Worm (Caenorhabditis elegans) whole organism, mixed stage, embryonic: Measurements from ENCODE around the gene C27B7.9.
A peak's percentile ranks its signal among the peaks of the same experiment; 100 is the strongest.

ENCODE experiments used
- M03D4.4 ChIP-seq: sonication (generic microtip); optimal IDR thresholded peaks from 2 replicates; lab custom pipeline; 2017; ENCODE audit warnings: mild to moderate bottlenecking, missing genetic modification characterization, missing compliant biosample characterization
- bed-3 ChIP-seq: fragments of 200-800 bp; sonication (Bioruptor generic); optimal IDR thresholded peaks from 3 replicates; lab custom pipeline; 2018; ENCODE audit warnings: mild to moderate bottlenecking, missing genetic modification characterization, moderate library complexity, missing compliant biosample characterization
- blmp-1 ChIP-seq: fragments of 150-350 bp; optimal IDR thresholded peaks from 2 replicates; lab custom pipeline; 2014; ENCODE audit warnings: missing biosample characterization, missing genetic modification characterization
- ceh-39 ChIP-seq: fragments of 150-350 bp; optimal IDR thresholded peaks from 2 replicates; lab custom pipeline; 2014; ENCODE audit warnings: missing biosample characterization, missing genetic modification characterization
- ceh-43 ChIP-seq: fragments of 200-800 bp; sonication (Bioruptor generic); optimal IDR thresholded peaks from 2 replicates; lab custom pipeline; 2018; ENCODE audit warnings: mild to moderate bottlenecking, missing genetic modification characterization, moderate library complexity, missing compliant biosample characterization
- ceh-83 ChIP-seq: fragments of 200-800 bp; sonication (Bioruptor generic); optimal IDR thresholded peaks from 2 replicates; lab custom pipeline; 2018; ENCODE audit warnings: mild to moderate bottlenecking, missing genetic modification characterization, missing compliant biosample characterization
- ces-1 ChIP-seq: fragments of 150-350 bp; optimal IDR thresholded peaks from 2 replicates; lab custom pipeline; 2014; ENCODE audit warnings: missing biosample characterization, missing genetic modification reagents, missing genetic modification characterization
- cnd-1 ChIP-seq: fragments of 200-800 bp; sonication (Bioruptor generic); optimal IDR thresholded peaks from 2 replicates; lab custom pipeline; 2018; ENCODE audit warnings: mild to moderate bottlenecking, missing genetic modification characterization, missing compliant biosample characterization
- drap-1 ChIP-seq: fragments of 200-800 bp; sonication (Bioruptor generic); optimal IDR thresholded peaks from 3 replicates; lab custom pipeline; 2018; ENCODE audit warnings: mild to moderate bottlenecking, missing genetic modification characterization, missing compliant biosample characterization
- elt-1 ChIP-seq: sonication (generic microtip); optimal IDR thresholded peaks from 2 replicates; lab custom pipeline; 2017; ENCODE audit warnings: missing genetic modification characterization, mild to moderate bottlenecking, missing compliant biosample characterization, antibody characterized with exemption, moderate library complexity, borderline replicate concordance; ENCODE audit not compliant: insufficient read depth
- elt-3 ChIP-seq: fragments of 150-350 bp; optimal IDR thresholded peaks from 2 replicates; lab custom pipeline; 2014; ENCODE audit warnings: missing biosample characterization, missing genetic modification characterization
- ham-2 ChIP-seq: fragments of 200-800 bp; sonication (Bioruptor generic); optimal IDR thresholded peaks from 2 replicates; lab custom pipeline; 2018; ENCODE audit warnings: mild to moderate bottlenecking, missing genetic modification characterization, missing compliant biosample characterization
- hlh-1 ChIP-seq: fragments of 150-350 bp; optimal IDR thresholded peaks from 2 replicates; lab custom pipeline; 2014; ENCODE audit warnings: missing biosample characterization, missing genetic modification reagents, missing genetic modification characterization
- lin-13 ChIP-seq: fragments of 150-350 bp; optimal IDR thresholded peaks from 2 replicates; lab custom pipeline; 2014; ENCODE audit warnings: missing biosample characterization, missing genetic modification characterization
- lin-32 ChIP-seq: fragments of 200-800 bp; sonication (Bioruptor generic); optimal IDR thresholded peaks from 2 replicates; lab custom pipeline; 2018; ENCODE audit warnings: mild to moderate bottlenecking, missing genetic modification characterization, missing compliant biosample characterization
- lsy-2 ChIP-seq: fragments of 150-350 bp; optimal IDR thresholded peaks from 2 replicates; lab custom pipeline; 2014; ENCODE audit warnings: missing biosample characterization, missing genetic modification characterization
- mab-5 ChIP-seq: fragments of 150-350 bp; optimal IDR thresholded peaks from 2 replicates; lab custom pipeline; 2014; ENCODE audit warnings: missing biosample characterization, missing genetic modification characterization
- mep-1 ChIP-seq: fragments of 150-350 bp; optimal IDR thresholded peaks from 2 replicates; lab custom pipeline; 2017; ENCODE audit warnings: missing biosample characterization, missing genetic modification reagents, missing genetic modification characterization, inconsistent platforms
- mls-2 ChIP-seq: sonication (generic microtip); optimal IDR thresholded peaks from 2 replicates; lab custom pipeline; 2016; ENCODE audit warnings: mild to moderate bottlenecking, missing genetic modification characterization, moderate library complexity, missing compliant biosample characterization
- nhr-12 ChIP-seq: fragments of 150-350 bp; optimal IDR thresholded peaks from 2 replicates; lab custom pipeline; 2014; ENCODE audit warnings: missing biosample characterization, missing genetic modification characterization
- nhr-2 ChIP-seq: fragments of 150-350 bp; optimal IDR thresholded peaks from 2 replicates; lab custom pipeline; 2014; ENCODE audit warnings: missing biosample characterization, missing genetic modification characterization
- nhr-237 ChIP-seq: fragments of 150-350 bp; optimal IDR thresholded peaks from 2 replicates; lab custom pipeline; 2014; ENCODE audit warnings: missing biosample characterization, missing genetic modification characterization
- nhr-28 ChIP-seq: fragments of 150-350 bp; optimal IDR thresholded peaks from 2 replicates; lab custom pipeline; 2014; ENCODE audit warnings: missing biosample characterization, missing genetic modification characterization
- nhr-76 ChIP-seq: sonication (generic microtip); optimal IDR thresholded peaks from 2 replicates; lab custom pipeline; 2017; ENCODE audit warnings: missing biosample characterization, missing genetic modification characterization
- pha-4 ChIP-seq: fragments of 150-350 bp; optimal IDR thresholded peaks from 2 replicates; lab custom pipeline; 2018; ENCODE audit warnings: missing biosample characterization, missing genetic modification reagents, missing genetic modification characterization
- sem-2 ChIP-seq: fragments of 200-800 bp; sonication (Bioruptor generic); optimal IDR thresholded peaks from 2 replicates; lab custom pipeline; 2018; ENCODE audit warnings: mild to moderate bottlenecking, missing genetic modification characterization, missing compliant biosample characterization
- snpc-4 ChIP-seq: fragments of 150-350 bp; optimal IDR thresholded peaks from 2 replicates; lab custom pipeline; 2014; ENCODE audit warnings: missing biosample characterization, missing genetic modification characterization
- sptf-1 ChIP-seq: sonication (generic microtip); optimal IDR thresholded peaks from 2 replicates; lab custom pipeline; 2017; ENCODE audit warnings: mild to moderate bottlenecking, missing genetic modification characterization, moderate library complexity, missing compliant biosample characterization
- tbx-8 ChIP-seq: fragments of 200-800 bp; sonication (Bioruptor generic); optimal IDR thresholded peaks from 2 replicates; lab custom pipeline; 2018; ENCODE audit warnings: mild to moderate bottlenecking, missing genetic modification characterization, moderate library complexity, missing compliant biosample characterization
- unc-120 ChIP-seq: sonication (generic microtip); optimal IDR thresholded peaks from 2 replicates; lab custom pipeline; 2017; ENCODE audit warnings: missing genetic modification characterization, missing compliant biosample characterization; ENCODE audit not compliant: poor library complexity, severe bottlenecking
- unc-39 ChIP-seq: fragments of 150-350 bp; optimal IDR thresholded peaks from 2 replicates; lab custom pipeline; 2014; ENCODE audit warnings: missing biosample characterization, missing genetic modification characterization
- unc-62 ChIP-seq: fragments of 150-350 bp; optimal IDR thresholded peaks from 2 replicates; lab custom pipeline; 2014; ENCODE audit warnings: missing biosample characterization, missing genetic modification reagents, missing genetic modification characterization
- zip-8 ChIP-seq: fragments of 150-350 bp; optimal IDR thresholded peaks from 2 replicates; lab custom pipeline; 2014; ENCODE audit warnings: missing biosample characterization, missing genetic modification characterization
- ztf-11 ChIP-seq: fragments of 150-350 bp; optimal IDR thresholded peaks from 2 replicates; lab custom pipeline; 2014; ENCODE audit warnings: missing biosample characterization, missing genetic modification characterization

Gene C27B7.9

ce11 chrIV:8927093-8927492 is 11.2 kb upstream of the C27B7.9 start (continued):
- peak; percentile 84 for TF ChIP-seq unc-62
- TF ChIP-seq ztf-11, result peak; percentile 62
- peak; percentile 94 for TF ChIP-seq tbx-8 (GFP tag; lab: Kevin White, UChicago)
- peak; percentile 99 for TF ChIP-seq sptf-1
- peak; percentile 28 for TF ChIP-seq nhr-76 (tag; lab: Kevin White, UChicago)
- peak; percentile 57 for TF ChIP-seq nhr-237
- TF ChIP-seq sem-2, result peak; percentile 96
- no peak for TF ChIP-seq nhr-12 (tag; lab: Kevin White, UChicago)
- peak; percentile 58 for TF ChIP-seq nhr-28 (tag; lab: Kevin White, UChicago)

- TF ChIP-seq unc-62 (no peak), lin-13 (tag; lab: Kevin White, UChicago) (no peak), nhr-76 (tag; lab: Kevin White, UChicago) (no peak), elt-3 (tag; lab: Kevin White, UChicago) (no peak), unc-39 (tag; lab: Kevin White, UChicago) (no peak), nhr-12 (tag; lab: Kevin White, UChicago) (no peak), ceh-43 (GFP tag; lab: Kevin White, UChicago) (no peak), blmp-1 (tag; lab: Kevin White, UChicago) (no peak), drap-1 (GFP tag; lab: Kevin White, UChicago) (no peak), unc-120 (tag; lab: Kevin White, UChicago) (no peak), nhr-237 (no peak), mab-5 (tag; lab: Kevin White, UChicago) (no peak), mep-1 (no peak), cnd-1 (tag; lab: Kevin White, UChicago) (no peak), ztf-11 (no peak), lin-32 (GFP tag; lab: Kevin White, UChicago) (no peak), ham-2 (GFP tag; lab: Kevin White, UChicago) (no peak), mls-2 (no peak), nhr-2 (tag; lab: Kevin White, UChicago) (no peak), sptf-1 (no peak)
Observed at ce11 chrIV:8926511-8926910, 10.6 kb upstream of the C27B7.9 start.

ce11 chrIV:8925990-8926389 is 10.1 kb upstream of the C27B7.9 start, which contains the start of the genes D1046.2 and cfim-2:
D1046.2 (minus strand) TSS chrIV:8926067.
cfim-2 (plus strand) TSS chrIV:8926324.
- TF ChIP-seq mab-5 (tag; lab: Kevin White, UChicago) (no peak), hlh-1 (no peak), unc-120 (tag; lab: Kevin White, UChicago) (no peak), cnd-1 (tag; lab: Kevin White, UChicago) (no peak), ceh-83 (no peak), M03D4.4 (tag; lab: Kevin White, UChicago) (no peak), drap-1 (GFP tag; lab: Kevin White, UChicago) (no peak), blmp-1 (tag; lab: Kevin White, UChicago) (no peak), elt-3 (tag; lab: Kevin White, UChicago) (no peak), ham-2 (GFP tag; lab: Kevin White, UChicago) (no peak), sem-2 (no peak), ces-1 (GFP tag; lab: Kevin White, UChicago) (peak; percentile 53), mls-2 (no peak), nhr-237 (no peak), lin-13 (tag; lab: Kevin White, UChicago) (no peak), snpc-4 (no peak), unc-62 (no peak), ceh-39 (tag; lab: Kevin White, UChicago) (peak; percentile 30), bed-3 (GFP tag; lab: Kevin White, UChicago) (no peak), zip-8 (no peak), elt-1 (tag; lab: Kevin White, UChicago) (no peak), lsy-2 (tag; lab: Kevin White, UChicago) (peak; percentile 12), tbx-8 (GFP tag; lab: Kevin White, UChicago) (no peak), pha-4 (tag; lab: Kevin White, UChicago) (no peak)

ce11 chrIV:8924126-8924525 is 8.2 kb upstream of the C27B7.9 start:
- TF ChIP-seq nhr-2 (tag; lab: Kevin White, UChicago) (no peak), elt-3 (tag; lab: Kevin White, UChicago) (no peak), tbx-8 (GFP tag; lab: Kevin White, UChicago) (no peak), zip-8 (no peak), unc-120 (tag; lab: Kevin White, UChicago) (no peak), nhr-76 (tag; lab: Kevin White, UChicago) (no peak), lsy-2 (tag; lab: Kevin White, UChicago) (no peak), nhr-28 (tag; lab: Kevin White, UChicago) (no peak), drap-1 (GFP tag; lab: Kevin White, UChicago) (no peak), hlh-1 (no peak), ces-1 (GFP tag; lab: Kevin White, UChicago) (no peak)
